Worm (Caenorhabditis elegans) whole organism, young adult: ENCODE results near the gene bus-4.

ENCODE experiments used
- C17E4.6 ChIP-seq: fragments of 200-800 bp; sonication (Bioruptor generic); IDR thresholded peaks from 2 replicates; pipeline ENCODE4 v1.3.6; 2022; ENCODE audit warnings: missing genetic modification reagents, missing genetic modification characterization, missing compliant biosample characterization
- F22D6.2 ChIP-seq: sonication (generic microtip); optimal IDR thresholded peaks from 2 replicates; lab custom pipeline; 2016; ENCODE audit warnings: mild to moderate bottlenecking, missing genetic modification characterization, missing compliant biosample characterization
- F49E8.2 ChIP-seq: sonication (generic microtip); optimal IDR thresholded peaks from 3 replicates; lab custom pipeline; 2017; ENCODE audit warnings: missing genetic modification characterization, mild to moderate bottlenecking, missing compliant biosample characterization, antibody characterized with exemption, moderate library complexity; ENCODE audit not compliant: insufficient read depth
- K11D2.4 ChIP-seq: fragments of 200-800 bp; sonication (Bioruptor generic); IDR thresholded peaks from 2 replicates; pipeline ENCODE4 v1.3.6; 2022; ENCODE audit warnings: missing genetic modification reagents, missing genetic modification characterization, missing compliant biosample characterization
- T07F8.4 ChIP-seq: sonication (generic microtip); optimal IDR thresholded peaks from 2 replicates; lab custom pipeline; 2016; ENCODE audit warnings: mild to moderate bottlenecking, missing genetic modification characterization, moderate library complexity, missing compliant biosample characterization
- T26A5.8 ChIP-seq: sonication (generic microtip); optimal IDR thresholded peaks from 2 replicates; lab custom pipeline; 2016; ENCODE audit warnings: missing genetic modification characterization, missing compliant biosample characterization
- Y95B8A.8 ChIP-seq: fragments of 200-800 bp; sonication (Bioruptor generic); IDR thresholded peaks from 2 replicates; pipeline ENCODE4 v1.3.6; 2022; ENCODE audit warnings: missing genetic modification reagents, missing genetic modification characterization, missing compliant biosample characterization
- aptf-3 ChIP-seq: fragments of 200-800 bp; sonication (Bioruptor generic); IDR thresholded peaks from 2 replicates; pipeline ENCODE4 v1.3.6; 2022; ENCODE audit warnings: missing genetic modification characterization, missing compliant biosample characterization
- athp-1 ChIP-seq: sonication (generic microtip); optimal IDR thresholded peaks from 2 replicates; lab custom pipeline; 2017; ENCODE audit warnings: mild to moderate bottlenecking, missing genetic modification characterization, missing compliant biosample characterization
- attf-5 ChIP-seq: fragments of 200-800 bp; sonication (Bioruptor generic); optimal IDR thresholded peaks from 2 replicates; lab custom pipeline; 2018; ENCODE audit warnings: mild to moderate bottlenecking, missing genetic modification characterization, missing compliant biosample characterization
- bed-2 ChIP-seq: fragments of 200-800 bp; sonication (Bioruptor generic); IDR thresholded peaks from 2 replicates; pipeline ENCODE4 v1.3.6; 2022; ENCODE audit warnings: missing genetic modification reagents, missing genetic modification characterization, missing compliant biosample characterization
- ccch-3 ChIP-seq: fragments of 200-800 bp; sonication (Bioruptor generic); optimal IDR thresholded peaks from 2 replicates; lab custom pipeline; 2018; ENCODE audit warnings: mild to moderate bottlenecking, missing genetic modification characterization, missing compliant biosample characterization
- cebp-2 ChIP-seq: fragments of 200-800 bp; sonication (Bioruptor generic); IDR thresholded peaks from 2 replicates; pipeline ENCODE4 v1.3.6; 2022; ENCODE audit warnings: missing genetic modification characterization, missing compliant biosample characterization
- ceh-100 ChIP-seq: fragments of 200-800 bp; sonication (Bioruptor generic); IDR thresholded peaks from 2 replicates; pipeline ENCODE4 v1.3.6; 2022; ENCODE audit warnings: missing genetic modification reagents, missing genetic modification characterization, missing compliant biosample characterization
- ceh-91 ChIP-seq: fragments of 200-800 bp; sonication (Bioruptor generic); IDR thresholded peaks from 2 replicates; pipeline ENCODE4 v1.3.6; 2022; ENCODE audit warnings: missing genetic modification reagents, missing genetic modification characterization, missing compliant biosample characterization
- dox-1 ChIP-seq: fragments of 200-800 bp; sonication (Bioruptor generic); IDR thresholded peaks from 2 replicates; pipeline ENCODE4 v1.3.6; 2022; ENCODE audit warnings: missing genetic modification reagents, missing genetic modification characterization, missing compliant biosample characterization
- dpl-1 ChIP-seq: fragments of 150-350 bp; optimal IDR thresholded peaks from 2 replicates; lab custom pipeline; 2014; ENCODE audit warnings: missing biosample characterization, missing genetic modification reagents, missing genetic modification characterization
- egl-44 ChIP-seq: fragments of 200-800 bp; sonication (Bioruptor generic); IDR thresholded peaks from 2 replicates; pipeline ENCODE4 v1.3.6; 2022; ENCODE audit warnings: missing genetic modification reagents, missing genetic modification characterization, missing compliant biosample characterization
- ekl-4 ChIP-seq: fragments of 200-800 bp; sonication (Bioruptor generic); IDR thresholded peaks from 2 replicates; pipeline ENCODE4 v1.3.6; 2022; ENCODE audit warnings: missing genetic modification reagents, missing genetic modification characterization, missing compliant biosample characterization
- fkh-3 ChIP-seq: sonication (generic microtip); optimal IDR thresholded peaks from 2 replicates; lab custom pipeline; 2016; ENCODE audit warnings: mild to moderate bottlenecking, missing genetic modification characterization, missing compliant biosample characterization
- hlh-12 ChIP-seq: sonication (generic microtip); optimal IDR thresholded peaks from 2 replicates; lab custom pipeline; 2016; ENCODE audit warnings: missing genetic modification characterization, missing compliant biosample characterization
- let-607 ChIP-seq, 2 experiments: fragments of 200-800 bp in 1 of 2; sonication (Bioruptor generic) in 1 of 2; sonication (generic microtip) in 1 of 2; optimal IDR thresholded peaks; 2 replicates each; lab custom pipeline; 2016 to 2018; ENCODE audit warnings: mild to moderate bottlenecking in 2 of 2, missing compliant biosample characterization in 2 of 2, missing genetic modification characterization in 2 of 2, moderate library complexity in 2 of 2, missing genotype in 1 of 2
- lir-1 ChIP-seq: fragments of 200-800 bp; sonication (Bioruptor generic); conservative IDR thresholded peaks from 2 replicates; pipeline ENCODE4 v1.3.6; 2022; ENCODE audit warnings: missing genetic modification reagents, missing genetic modification characterization, missing compliant biosample characterization
- lsl-1 ChIP-seq: fragments of 200-800 bp; sonication (Bioruptor generic); optimal IDR thresholded peaks from 2 replicates; lab custom pipeline; 2018; ENCODE audit warnings: mild to moderate bottlenecking, missing genetic modification characterization, moderate library complexity, missing compliant biosample characterization
- mel-28 ChIP-seq: sonication (generic microtip); optimal IDR thresholded peaks from 2 replicates; lab custom pipeline; 2016; ENCODE audit warnings: borderline replicate concordance, mild to moderate bottlenecking, missing genetic modification characterization, missing compliant biosample characterization
- mes-4 ChIP-seq: sonication (generic microtip); optimal IDR thresholded peaks from 2 replicates; lab custom pipeline; 2016; ENCODE audit warnings: missing genotype, missing genetic modification characterization, missing compliant biosample characterization
- nfya-1 ChIP-seq: sonication (generic microtip); optimal IDR thresholded peaks from 2 replicates; lab custom pipeline; 2017; ENCODE audit warnings: antibody characterized with exemption, missing compliant biosample characterization, missing genetic modification characterization, borderline replicate concordance; ENCODE audit not compliant: insufficient read depth
- repo-1 ChIP-seq: sonication (generic microtip); optimal IDR thresholded peaks from 2 replicates; lab custom pipeline; 2017; ENCODE audit warnings: mild to moderate bottlenecking, missing genetic modification characterization, missing compliant biosample characterization
- rpc-1 ChIP-seq, 2 experiments: fragments of 150-350 bp in 1 of 2; sonication (generic microtip) in 1 of 2; optimal IDR thresholded peaks; 2 replicates each; lab custom pipeline; 2014 to 2018; ENCODE audit warnings: missing biosample characterization in 1 of 2, missing genetic modification characterization in 1 of 2, missing genetic modification reagents in 1 of 2, missing genotype in 1 of 2
- sdz-38 ChIP-seq: sonication (generic microtip); optimal IDR thresholded peaks from 2 replicates; lab custom pipeline; 2016; ENCODE audit warnings: missing genotype, missing genetic modification characterization, missing compliant biosample characterization
- xnd-1 ChIP-seq: sonication (generic microtip); optimal IDR thresholded peaks from 2 replicates; lab custom pipeline; 2016; ENCODE audit warnings: missing genotype, missing genetic modification reagents, missing genetic modification characterization, missing compliant biosample characterization
- zfh-2 ChIP-seq: fragments of 200-800 bp; sonication (Bioruptor generic); conservative IDR thresholded peaks from 2 replicates; pipeline ENCODE4 v1.3.6; 2022; ENCODE audit warnings: missing genetic modification reagents, missing genetic modification characterization, missing compliant biosample characterization
- ztf-26 ChIP-seq: sonication (generic microtip); optimal IDR thresholded peaks from 2 replicates; lab custom pipeline; 2017; ENCODE audit warnings: missing genetic modification characterization, missing compliant biosample characterization

The bus-4 gene

DNA sequence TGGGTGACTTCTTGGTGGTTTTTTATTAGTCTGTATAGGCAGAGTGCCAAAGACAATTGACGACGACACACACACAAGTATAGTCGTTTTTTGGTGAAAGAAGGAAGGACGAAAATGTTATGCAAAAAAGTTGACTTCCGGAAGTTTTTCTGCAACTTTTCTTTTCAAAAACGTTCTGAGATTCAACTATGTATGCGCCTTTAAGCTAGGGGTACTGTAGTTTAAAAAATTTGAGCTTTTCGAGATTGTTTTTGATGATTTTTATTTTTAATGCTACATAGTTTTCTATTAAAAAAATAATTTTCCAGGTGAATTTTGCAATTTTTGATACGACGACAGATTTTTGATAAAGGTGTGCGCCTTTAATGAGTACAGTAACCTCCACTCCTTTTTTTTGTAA, 20.2 kb upstream of the bus-4 start:
- no peak for TF ChIP-seq mes-4 (tag; lab: Kevin White, UChicago)
- TF ChIP-seq mel-28 (tag; lab: Kevin White, UChicago): no peak
- TF ChIP-seq nfya-1: no peak
- no peak for TF ChIP-seq athp-1 (tag; lab: Kevin White, UChicago)
- no peak for TF ChIP-seq ceh-100 (GFP tag; lab: Robert Waterston, UW)
- no peak for TF ChIP-seq F22D6.2 (tag; lab: Kevin White, UChicago)
- TF ChIP-seq lsl-1 (GFP tag; lab: Kevin White, UChicago): peak; percentile 53
- peak; percentile 54 for TF ChIP-seq xnd-1 (tag; lab: Kevin White, UChicago)

DNA sequence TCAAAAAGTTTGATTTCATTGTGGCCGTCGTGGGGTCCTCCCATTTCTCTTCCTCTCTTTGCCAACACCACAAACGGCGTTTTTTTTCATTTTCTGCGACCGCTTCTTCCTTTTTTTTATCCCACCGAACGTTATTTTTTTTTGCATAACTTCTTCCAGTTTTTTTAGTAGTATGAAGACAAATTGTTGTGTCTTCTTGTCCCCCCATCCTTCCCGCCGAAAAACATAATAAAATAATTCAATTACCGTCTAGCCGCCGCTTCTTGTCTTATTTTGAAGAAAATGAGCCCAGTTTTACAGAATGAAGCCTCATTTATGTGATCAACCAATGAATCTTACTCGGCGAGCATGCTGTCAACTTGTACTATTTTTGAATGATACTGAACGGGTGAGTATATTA, 18.8 kb upstream of the bus-4 start, which contains the start of gene F29B9.12:
Gene F29B9.12 (plus strand): TSS at position 301 of the 400 bp plus-strand sequence.
- TF ChIP-seq K11D2.4 (no peak), cebp-2 (GFP tag; lab: Robert Waterston, UW) (no peak), lir-1 (GFP tag; lab: Robert Waterston, UW) (no peak), dpl-1 (GFP tag; lab: Kevin White, UChicago) (no peak), sdz-38 (tag; lab: Kevin White, UChicago) (no peak)

DNA sequence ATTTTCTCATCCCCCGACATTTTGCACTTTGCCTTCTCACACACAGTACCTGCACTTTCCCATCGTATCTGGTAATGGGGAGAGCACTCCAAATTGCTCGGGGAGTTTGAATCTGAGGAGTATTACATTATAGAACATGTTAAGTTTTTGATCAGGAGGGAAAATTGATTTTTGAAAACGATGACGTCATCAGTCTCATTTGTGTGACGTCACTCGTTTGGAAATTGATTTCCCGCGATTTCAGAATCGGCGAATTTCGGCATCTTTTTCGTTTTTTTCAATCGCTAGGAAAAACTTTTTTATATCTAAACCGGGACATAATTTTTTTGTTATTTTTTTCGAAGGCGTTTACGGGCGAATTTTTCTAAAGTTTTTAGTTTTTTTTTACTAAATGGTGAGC, 14.7 kb upstream of the bus-4 start:
- no peak for TF ChIP-seq bed-2
- TF ChIP-seq attf-5 (GFP tag; lab: Kevin White, UChicago): no peak
- TF ChIP-seq hlh-12: no peak
- no peak for TF ChIP-seq egl-44 (GFP tag; lab: Robert Waterston, UW)
- TF ChIP-seq fkh-3 (tag; lab: Kevin White, UChicago): no peak
- TF ChIP-seq aptf-3: no peak
- no peak for TF ChIP-seq ztf-26 (tag; lab: Kevin White, UChicago)
- TF ChIP-seq let-607 (tag; optimal IDR thresholded peaks at IDR 0.05; lab: Kevin White, UChicago): no peak
- TF ChIP-seq T07F8.4 (tag; lab: Kevin White, UChicago): no peak
- no peak for TF ChIP-seq dox-1 (GFP tag; lab: Robert Waterston, UW)
- TF ChIP-seq F49E8.2 (tag; lab: Kevin White, UChicago): no peak
- TF ChIP-seq repo-1 (tag; lab: Kevin White, UChicago): no peak
- no peak for TF ChIP-seq Y95B8A.8 (GFP tag; lab: Robert Waterston, UW)
- TF ChIP-seq rpc-1 (optimal IDR thresholded peaks at IDR 0.05; lab: Kevin White, UChicago): no peak
- TF ChIP-seq rpc-1 (tag; optimal IDR thresholded peaks at IDR 0.05; lab: Kevin White, UChicago): no peak
- TF ChIP-seq C17E4.6 (GFP tag; lab: Robert Waterston, UW): no peak
- no peak for TF ChIP-seq ekl-4 (GFP tag; lab: Robert Waterston, UW)

ce11 chrIV:4674322-4674721, 13.7 kb upstream of the bus-4 start:
- TF ChIP-seq ceh-91 (GFP tag; lab: Robert Waterston, UW): no peak
- TF ChIP-seq zfh-2 (GFP tag; lab: Robert Waterston, UW): peak; percentile 55; the same call in 1 of the 2 replicates

ce11 chrIV:4678718-4679117, 9.4 kb upstream of the bus-4 start, which contains the start of gene kin-36:
Gene kin-36, plus strand, starts transcription at chrIV:4679018.
- no peak for TF ChIP-seq T26A5.8 (tag; lab: Kevin White, UChicago)
- no peak for TF ChIP-seq ccch-3
- TF ChIP-seq, all 124 proteins: peak for 0
